Fruit fly (Drosophila melanogaster): ENCODE data around the gene Tyler.

The Tyler gene

dm6 chrX:19592309-19592708 lies 19.0 kb upstream of the Tyler start, which contains the start of gene CG14205:
Gene CG14205, plus strand, starts transcription at chrX:19592609.
- no peak for TF ChIP-seq CG3919 (GFP tag; optimal IDR thresholded peaks at IDR 0.05)

DNA sequence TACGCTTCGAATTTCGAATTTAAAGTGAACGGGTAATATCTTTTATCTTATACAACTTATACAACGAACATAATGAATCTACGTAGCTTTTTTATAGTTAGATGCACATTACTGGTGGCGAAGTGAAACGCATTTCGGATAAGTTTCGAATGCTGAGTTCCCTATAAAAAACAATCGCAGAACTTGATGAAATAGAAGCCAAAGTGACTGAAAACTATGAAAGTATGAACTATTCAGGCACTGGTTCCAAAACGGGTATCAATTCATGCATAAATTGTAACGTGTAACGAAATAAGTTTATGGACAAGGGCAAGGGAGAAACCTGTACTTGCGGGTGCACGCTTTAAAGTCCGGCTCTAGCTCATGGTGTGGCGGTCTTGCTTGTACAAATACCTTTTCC lies 15.5 kb upstream of the Tyler start:
- no peak for TF ChIP-seq CG6276 (GFP tag; optimal IDR thresholded peaks at IDR 0.05)
- no peak for TF ChIP-seq Sox15 (GFP tag; optimal IDR thresholded peaks at IDR 0.05)
- no peak for TF ChIP-seq salr (GFP tag; optimal IDR thresholded peaks at IDR 0.05)
- no peak for TF ChIP-seq CG6854 (GFP tag; optimal IDR thresholded peaks at IDR 0.05)
- TF ChIP-seq fd59A (GFP tag; optimal IDR thresholded peaks at IDR 0.05), result no peak
- no peak for TF ChIP-seq net (GFP tag; optimal IDR thresholded peaks at IDR 0.05)
- TF ChIP-seq CG16779 (tag; optimal IDR thresholded peaks at IDR 0.05), result no peak

- TF ChIP-seq Hr4 (GFP tag; optimal IDR thresholded peaks at IDR 0.05) (peak; percentile 22), Sox102F (GFP tag; optimal IDR thresholded peaks at IDR 0.05) (peak; percentile 88), CG15336 (GFP tag; IDR thresholded peaks at IDR 0.05) (peak; percentile 45), CG6163 (GFP tag; IDR thresholded peaks at IDR 0.05) (peak; percentile 89), Smox (GFP tag; optimal IDR thresholded peaks at IDR 0.05) (peak; percentile 72), CG32006 (GFP tag; optimal IDR thresholded peaks at IDR 0.05) (peak; percentile 52), esn (GFP tag; optimal IDR thresholded peaks at IDR 0.05) (peak; percentile 90), vri (GFP tag; optimal IDR thresholded peaks at IDR 0.05) (peak; percentile 84), CG34406 (GFP tag; optimal IDR thresholded peaks at IDR 0.05) (peak; percentile 87), CG6808 (GFP tag; optimal IDR thresholded peaks at IDR 0.05) (peak; percentile 78), CG11902 (GFP tag; optimal IDR thresholded peaks at IDR 0.05) (peak; percentile 57), OdsH (GFP tag; optimal IDR thresholded peaks at IDR 0.05) (peak; percentile 76), lz (GFP tag; optimal IDR thresholded peaks at IDR 0.05) (peak; percentile 84), Ets96B (tag; optimal IDR thresholded peaks at IDR 0.05) (peak; percentile 17), CG3032 (tag; optimal IDR thresholded peaks at IDR 0.05) (peak; percentile 47), CG8119 (GFP tag; IDR thresholded peaks at IDR 0.05) (no peak), CG10631 (GFP tag; optimal IDR thresholded peaks at IDR 0.05) (peak; percentile 31), Sox15 (GFP tag; optimal IDR thresholded peaks at IDR 0.05) (peak; percentile 54), Gug (GFP tag; IDR thresholded peaks at IDR 0.05) (no peak), CG6792 (GFP tag; optimal IDR thresholded peaks at IDR 0.05) (peak; percentile 81), CG3919 (GFP tag; optimal IDR thresholded peaks at IDR 0.05) (peak; percentile 90), achi (GFP tag; optimal IDR thresholded peaks at IDR 0.05) (peak; percentile 85), CG6854 (GFP tag; optimal IDR thresholded peaks at IDR 0.05) (peak; percentile 98), CG7368 (GFP tag; optimal IDR thresholded peaks at IDR 0.05) (peak; percentile 86), Met (GFP tag; optimal IDR thresholded peaks at IDR 0.05) (peak; percentile 90), CG11294 (GFP tag; IDR thresholded peaks at IDR 0.05) (no peak), eg (GFP tag; IDR thresholded peaks at IDR 0.05) (peak; percentile 87), Ets21C (GFP tag; optimal IDR thresholded peaks at IDR 0.05) (peak; percentile 50), Eip75B (GFP tag; optimal IDR thresholded peaks at IDR 0.05) (peak; percentile 75), Blimp-1 (GFP tag; optimal IDR thresholded peaks at IDR 0.05) (peak; percentile 81), CG8632 (GFP tag; optimal IDR thresholded peaks at IDR 0.05) (peak; percentile 84), net (GFP tag; optimal IDR thresholded peaks at IDR 0.05) (peak; percentile 89), svp (GFP tag) (peak; percentile 70), CG9139 (GFP tag; optimal IDR thresholded peaks at IDR 0.05) (peak; percentile 89), fkh (GFP tag; optimal IDR thresholded peaks at IDR 0.05) (peak; percentile 86), dac (GFP tag; optimal IDR thresholded peaks at IDR 0.05) (no peak), Eip93F (GFP tag; optimal IDR thresholded peaks at IDR 0.05) (no peak), Sox14 (GFP tag; optimal IDR thresholded peaks at IDR 0.05) (peak; percentile 79), CG4318 (GFP tag; optimal IDR thresholded peaks at IDR 0.05) (no peak), salr (GFP tag; optimal IDR thresholded peaks at IDR 0.05) (peak; percentile 38 to 81), dsx (GFP tag; optimal IDR thresholded peaks at IDR 0.05; ENCODE audit: poor library complexity, severe bottlenecking) (peak; percentile 17), pdm3 (GFP tag; optimal IDR thresholded peaks at IDR 0.05) (peak; percentile 83), Lpt (GFP tag; optimal IDR thresholded peaks at IDR 0.05) (peak; percentile 51)
Observed at dm6 chrX:19597684-19598363, 13.5 kb upstream of the Tyler start, which contains the start of gene RpS10b. Gene RpS10b, plus strand, starts transcription at chrX:19598031.
